Fruit fly (Drosophila melanogaster) whole organism, embryonic: Measurements from ENCODE around the gene MICU3.

ENCODE experiments used
- BEAF-32 ChIP-seq: fragments of 200-800 bp; sonication (Bioruptor generic); optimal IDR thresholded peaks from 3 replicates; lab custom pipeline; 2017; ENCODE audit warnings: missing biosample characterization, missing genetic modification characterization, mild to moderate bottlenecking, moderate library complexity, missing genetic modification reagents
- Blimp-1 ChIP-seq: fragments of 200-800 bp; sonication (Bioruptor generic); optimal IDR thresholded peaks from 3 replicates; lab custom pipeline; 2018; ENCODE audit warnings: missing biosample characterization, missing genetic modification characterization, mild to moderate bottlenecking, moderate library complexity, missing genetic modification reagents
- BtbVII ChIP-seq: fragments of 200-800 bp; sonication (Bioruptor generic); optimal IDR thresholded peaks from 3 replicates; lab custom pipeline; 2017; ENCODE audit warnings: missing biosample characterization, mild to moderate bottlenecking, missing genetic modification characterization
- CG10267 ChIP-seq: fragments of 200-800 bp; sonication (Bioruptor generic); optimal IDR thresholded peaks from 2 replicates; lab custom pipeline; 2018; ENCODE audit warnings: missing biosample characterization, mild to moderate bottlenecking, missing genetic modification characterization, moderate library complexity
- CG10366 ChIP-seq: fragments of 200-800 bp; sonication (Bioruptor generic); IDR thresholded peaks from 2 replicates; pipeline ENCODE4 v1.3.6; 2022; ENCODE audit warnings: missing biosample characterization, missing genetic modification characterization
- CG10565 ChIP-seq: fragments of 200-800 bp; sonication (Bioruptor generic); optimal IDR thresholded peaks from 3 replicates; lab custom pipeline; 2016; ENCODE audit warnings: missing biosample characterization, mild to moderate bottlenecking, missing genetic modification characterization
- CG11723 ChIP-seq: fragments of 200-800 bp; sonication (Bioruptor generic); optimal IDR thresholded peaks from 2 replicates; lab custom pipeline; 2017; ENCODE audit warnings: missing biosample characterization, mild to moderate bottlenecking, missing genetic modification characterization
- CG12071 ChIP-seq: fragments of 200-800 bp; sonication (Bioruptor generic); optimal IDR thresholded peaks from 3 replicates; lab custom pipeline; 2018; ENCODE audit warnings: missing biosample characterization, mild to moderate bottlenecking, missing genetic modification characterization
- CG12236 ChIP-seq: fragments of 200-800 bp; sonication (Bioruptor generic); optimal IDR thresholded peaks from 2 replicates; lab custom pipeline; 2016; ENCODE audit warnings: missing biosample characterization, missing genetic modification characterization
- CG15696 ChIP-seq: fragments of 200-800 bp; sonication (Bioruptor generic); optimal IDR thresholded peaks from 2 replicates; lab custom pipeline; 2019; ENCODE audit warnings: missing biosample characterization, mild to moderate bottlenecking, missing genetic modification characterization, moderate library complexity
- CG1603 ChIP-seq: fragments of 200-800 bp; sonication (Bioruptor generic); optimal IDR thresholded peaks from 2 replicates; lab custom pipeline; 2019; ENCODE audit warnings: missing biosample characterization, mild to moderate bottlenecking, missing genetic modification characterization, moderate library complexity
- CG16813 ChIP-seq: fragments of 200-800 bp; sonication (Bioruptor generic); IDR thresholded peaks from 3 replicates; pipeline ENCODE4 v1.3.6; 2022; ENCODE audit warnings: missing biosample characterization, missing genetic modification characterization; ENCODE audit not compliant: partially characterized antibody
- CG18619 ChIP-seq: fragments of 200-800 bp; sonication (Bioruptor generic); optimal IDR thresholded peaks from 3 replicates; lab custom pipeline; 2017; ENCODE audit warnings: missing biosample characterization, mild to moderate bottlenecking, missing genetic modification characterization
- CG18764 ChIP-seq: fragments of 200-800 bp; sonication (Bioruptor generic); optimal IDR thresholded peaks from 3 replicates; lab custom pipeline; 2016; ENCODE audit warnings: missing biosample characterization, missing genetic modification characterization
- CG2202 ChIP-seq: fragments of 200-800 bp; sonication (Bioruptor generic); optimal IDR thresholded peaks from 2 replicates; lab custom pipeline; 2018; ENCODE audit warnings: missing biosample characterization, mild to moderate bottlenecking, missing genetic modification characterization
- CG2889 ChIP-seq: fragments of 200-800 bp; sonication (Bioruptor generic); IDR thresholded peaks from 3 replicates; pipeline ENCODE4 v1.3.6; 2022; ENCODE audit warnings: missing biosample characterization, missing genetic modification characterization
- CG3407 ChIP-seq: fragments of 200-800 bp; sonication (Bioruptor generic); optimal IDR thresholded peaks from 2 replicates; lab custom pipeline; 2018; ENCODE audit warnings: missing biosample characterization, mild to moderate bottlenecking, missing genetic modification characterization
- CG4282 ChIP-seq: fragments of 200-800 bp; sonication (Bioruptor generic); optimal IDR thresholded peaks from 2 replicates; lab custom pipeline; 2016; ENCODE audit warnings: missing biosample characterization, missing genetic modification characterization
- CG4854 ChIP-seq: fragments of 200-800 bp; sonication (Bioruptor generic); optimal IDR thresholded peaks from 2 replicates; lab custom pipeline; 2016; ENCODE audit warnings: missing biosample characterization, missing genetic modification characterization, inconsistent platforms
- CG6272 ChIP-seq: fragments of 200-800 bp; sonication (Bioruptor generic); IDR thresholded peaks from 2 replicates; pipeline ENCODE4 v1.3.6; 2022; ENCODE audit warnings: missing biosample characterization, missing genetic modification characterization
- CG6813 ChIP-seq: fragments of 200-800 bp; sonication (Bioruptor generic); optimal IDR thresholded peaks from 2 replicates; lab custom pipeline; 2017; ENCODE audit warnings: missing biosample characterization, missing genetic modification characterization, mild to moderate bottlenecking, moderate library complexity, missing genetic modification reagents
- CG7786 ChIP-seq: fragments of 200-800 bp; sonication (Bioruptor generic); optimal IDR thresholded peaks from 2 replicates; lab custom pipeline; 2016; ENCODE audit warnings: missing biosample characterization, missing genetic modification characterization
- CG7987 ChIP-seq: fragments of 200-800 bp; sonication (Bioruptor generic); optimal IDR thresholded peaks from 2 replicates; lab custom pipeline; 2018; ENCODE audit warnings: missing biosample characterization, mild to moderate bottlenecking, missing genetic modification characterization, moderate library complexity
- CG8290 ChIP-seq, 3 experiments: fragments of 200-800 bp; sonication (Bioruptor generic); optimal IDR thresholded peaks; 2 replicates each; lab custom pipeline; 2016 to 2019; ENCODE audit warnings: missing biosample characterization in 3 of 3, missing genetic modification characterization in 3 of 3, mild to moderate bottlenecking in 2 of 3, moderate library complexity in 1 of 3
- CG8765 ChIP-seq: fragments of 200-800 bp; sonication (Bioruptor generic); IDR thresholded peaks from 2 replicates; pipeline ENCODE4 v1.3.6; 2022; ENCODE audit warnings: missing biosample characterization, missing genetic modification characterization
- CG9609 ChIP-seq: fragments of 200-800 bp; sonication (Bioruptor generic); optimal IDR thresholded peaks from 3 replicates; lab custom pipeline; 2016; ENCODE audit warnings: missing biosample characterization, missing genetic modification characterization
- CG9932 ChIP-seq: fragments of 200-800 bp; sonication (Bioruptor generic); IDR thresholded peaks from 2 replicates; pipeline ENCODE4 v1.3.6; 2022; ENCODE audit warnings: missing biosample characterization, missing genetic modification characterization
- CrebB ChIP-seq: fragments of 200-800 bp; sonication (Bioruptor generic); optimal IDR thresholded peaks from 3 replicates; lab custom pipeline; 2018; ENCODE audit warnings: missing biosample characterization, mild to moderate bottlenecking, missing genetic modification characterization
- H15 ChIP-seq: fragments of 200-800 bp; sonication (Bioruptor generic); IDR thresholded peaks from 3 replicates; pipeline ENCODE4 v1.3.6; 2022; ENCODE audit warnings: missing biosample characterization, missing genetic modification characterization
- Hand ChIP-seq: fragments of 200-800 bp; sonication (Bioruptor generic); optimal IDR thresholded peaks from 2 replicates; lab custom pipeline; 2017; ENCODE audit warnings: mild to moderate bottlenecking, missing biosample characterization, missing genetic modification reagents, missing genetic modification characterization
- Mad ChIP-seq: fragments of 200-800 bp; sonication (Bioruptor generic); optimal IDR thresholded peaks from 2 replicates; lab custom pipeline; 2016; ENCODE audit warnings: missing biosample characterization, missing genetic modification characterization
- Oaz ChIP-seq: fragments of 200-800 bp; sonication (Bioruptor generic); IDR thresholded peaks from 2 replicates; pipeline ENCODE4 v1.3.6; 2022; ENCODE audit warnings: missing biosample characterization, missing genetic modification characterization
- Opbp ChIP-seq: fragments of 200-800 bp; sonication (Bioruptor generic); IDR thresholded peaks from 3 replicates; pipeline ENCODE4 v1.3.6; 2022; ENCODE audit warnings: missing biosample characterization, missing genetic modification characterization; ENCODE audit not compliant: partially characterized antibody
- Ravus ChIP-seq: fragments of 200-800 bp; sonication (Bioruptor generic); IDR thresholded peaks from 2 replicates; pipeline ENCODE4 v1.3.6; 2022; ENCODE audit warnings: missing biosample characterization, missing genetic modification characterization
- Usf ChIP-seq: fragments of 200-800 bp; sonication (Bioruptor generic); optimal IDR thresholded peaks from 2 replicates; lab custom pipeline; 2017; ENCODE audit warnings: missing genotype, missing biosample characterization, missing genetic modification characterization
- Xbp1 ChIP-seq: fragments of 200-800 bp; sonication (Bioruptor generic); optimal IDR thresholded peaks from 3 replicates; lab custom pipeline; 2016; ENCODE audit warnings: missing biosample characterization, mild to moderate bottlenecking, missing genetic modification characterization
- al ChIP-seq: fragments of 200-800 bp; sonication (Bioruptor generic); IDR thresholded peaks from 2 replicates; pipeline ENCODE4 v1.3.6; 2022; ENCODE audit warnings: missing biosample characterization, missing genetic modification characterization
- dati ChIP-seq: fragments of 200-800 bp; sonication (Bioruptor generic); IDR thresholded peaks from 2 replicates; pipeline ENCODE4 v1.3.6; 2022; ENCODE audit warnings: missing biosample characterization, missing genetic modification characterization
- insv ChIP-seq, 2 experiments: fragments of 200-800 bp; sonication (Bioruptor generic); optimal IDR thresholded peaks; 3 replicates each; lab custom pipeline; 2016 to 2018; ENCODE audit warnings: missing biosample characterization in 2 of 2, missing genetic modification characterization in 2 of 2
- lilli ChIP-seq: fragments of 200-800 bp; sonication (Bioruptor generic); optimal IDR thresholded peaks from 3 replicates; lab custom pipeline; 2016; ENCODE audit warnings: missing biosample characterization, missing genetic modification characterization
- nmo ChIP-seq: fragments of 200-800 bp; sonication (Bioruptor generic); optimal IDR thresholded peaks from 2 replicates; lab custom pipeline; 2018; ENCODE audit warnings: missing biosample characterization, mild to moderate bottlenecking, missing genetic modification characterization, moderate library complexity
- pan ChIP-seq, 4 experiments: fragments of >200 bp in 3 of 4; fragments of 200-800 bp in 1 of 4; sonication (Bioruptor generic) in 1 of 4; optimal IDR thresholded peaks in 3 of 4; IDR thresholded peaks in 1 of 4; 2 replicates each; pipeline versions ENCODE4 v1.3.6 to Lab custom; 2017 to 2022; ENCODE audit warnings: missing biosample characterization in 2 of 4, missing genetic modification characterization in 2 of 4, mixed read lengths in 1 of 4
- pros ChIP-seq: fragments of 200-800 bp; sonication (Bioruptor generic); optimal IDR thresholded peaks from 3 replicates; lab custom pipeline; 2019; ENCODE audit warnings: missing biosample characterization, mild to moderate bottlenecking, missing genetic modification characterization, moderate library complexity
- psq ChIP-seq: fragments of 200-800 bp; sonication (Bioruptor generic); optimal IDR thresholded peaks from 2 replicates; lab custom pipeline; 2017; ENCODE audit warnings: missing biosample characterization, missing genetic modification characterization
- sisA ChIP-seq: fragments of 200-800 bp; sonication (Bioruptor generic); IDR thresholded peaks from 2 replicates; pipeline ENCODE4 v1.3.6; 2022; ENCODE audit warnings: missing biosample characterization, missing genetic modification characterization
- slbo ChIP-seq: fragments of 200-800 bp; sonication (Bioruptor generic); IDR thresholded peaks from 2 replicates; pipeline ENCODE4 v1.3.6; 2022; ENCODE audit warnings: missing biosample characterization, missing genetic modification characterization
- vfl ChIP-seq: fragments of 200-800 bp; sonication (Bioruptor generic); optimal IDR thresholded peaks from 2 replicates; lab custom pipeline; 2016; ENCODE audit warnings: missing biosample characterization, missing genetic modification characterization
- zfh2 ChIP-seq: fragments of 200-800 bp; sonication (Bioruptor generic); optimal IDR thresholded peaks from 2 replicates; lab custom pipeline; 2016; ENCODE audit warnings: missing biosample characterization, missing genetic modification characterization

Gene MICU3

DNA sequence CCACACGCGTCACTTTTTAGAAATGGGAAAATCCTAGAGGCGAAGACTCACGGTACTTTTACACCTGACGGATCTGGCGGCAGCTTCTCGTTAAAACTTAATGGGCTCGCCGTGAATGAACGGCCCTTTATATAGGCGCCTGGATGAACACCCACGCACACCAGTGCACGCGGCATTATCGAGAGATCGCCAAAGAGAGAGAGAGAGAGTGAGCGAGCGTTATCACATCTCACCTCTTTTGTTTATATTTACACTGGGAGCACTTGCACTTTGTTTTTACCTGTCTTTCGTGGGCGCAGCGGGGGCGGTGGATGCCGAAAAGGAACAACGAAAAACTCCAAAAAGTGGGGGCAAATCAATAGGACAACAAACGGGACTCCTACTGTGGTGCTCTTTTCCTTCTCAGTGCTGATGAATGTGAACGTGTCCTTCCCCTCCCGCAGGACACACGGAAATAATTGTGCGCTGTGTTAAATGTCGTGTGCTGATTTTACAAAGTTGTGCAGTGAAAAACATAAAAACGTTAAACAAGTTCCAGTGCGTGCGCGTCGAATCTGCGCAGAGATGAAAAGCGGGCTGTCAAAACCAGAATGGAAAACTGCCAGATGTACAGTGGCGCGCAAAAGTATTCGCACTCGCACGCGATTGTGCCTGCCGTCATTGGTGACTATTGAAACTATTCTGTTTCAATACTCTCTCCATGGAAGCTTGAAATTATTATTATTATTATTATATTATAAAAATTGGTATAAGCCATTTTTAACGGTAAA lies 28.2 kb downstream of the MICU3 start, which contains the start of gene Mrp5 (continued):
- TF ChIP-seq pros (GFP tag; lab: Kevin White, UChicago), result no peak
- TF ChIP-seq CG10565, result no peak
- TF ChIP-seq CG1603, result no peak
- no peak for TF ChIP-seq Blimp-1 (GFP tag; lab: Kevin White, UChicago)
- TF ChIP-seq CG6813 (GFP tag; lab: Kevin White, UChicago), result peak; percentile 35
- TF ChIP-seq CG8765 (GFP tag; lab: Robert Waterston, UW), result 0 out of 2 replicates have a peak, but pooled peaks have one; percentile 35
- no peak for TF ChIP-seq CG6272 (GFP tag; lab: Robert Waterston, UW)
- no peak for TF ChIP-seq dati (GFP tag; lab: Robert Waterston, UW)
- TF ChIP-seq Opbp (GFP tag; lab: Robert Waterston, UW), result no peak
- no peak for TF ChIP-seq CG16813 (GFP tag; lab: Robert Waterston, UW)
- TF ChIP-seq CG10366 (GFP tag; lab: Robert Waterston, UW), result peak; percentile 69
- peak; percentile 32; the same call in 1 of the 2 replicates for TF ChIP-seq al
- TF ChIP-seq nmo, result peak; percentile 41
- TF ChIP-seq CG8290 (GFP tag; optimal IDR thresholded peaks at IDR 0.05; lab: Kevin White, UChicago), result no peak
- TF ChIP-seq CG8290 (tag; optimal IDR thresholded peaks at IDR 0.05; lab: Kevin White, UChicago), result peak in 1 of 2 experiments; percentile 20
- no peak for TF ChIP-seq CG15696 (tag; lab: Kevin White, UChicago)
- no peak for TF ChIP-seq CG18764 (GFP tag; lab: Kevin White, UChicago)
- no peak for TF ChIP-seq CG7786 (GFP tag; lab: Kevin White, UChicago)
- TF ChIP-seq H15 (GFP tag; lab: Robert Waterston, UW), result peak; percentile 51; the same call in 1 of the 3 replicates
- TF ChIP-seq sisA, result peak; percentile 66
- TF ChIP-seq CG10267, result peak; percentile 40
- TF ChIP-seq Xbp1 (GFP tag; lab: Kevin White, UChicago), result peak; percentile 61
- no peak; the same call in 1 of the 2 replicates for TF ChIP-seq CG9932 (GFP tag; lab: Robert Waterston, UW)
- TF ChIP-seq BtbVII (GFP tag; lab: Kevin White, UChicago), result no peak
- no peak for TF ChIP-seq Ravus (GFP tag; lab: Robert Waterston, UW)
- no peak for TF ChIP-seq CG2889
- TF ChIP-seq CG3407, result no peak
- no peak for TF ChIP-seq CG4282 (GFP tag; lab: Kevin White, UChicago)
- TF ChIP-seq CrebB (tag; lab: Kevin White, UChicago), result peak; percentile 21
- no peak for TF ChIP-seq pan (optimal IDR thresholded peaks at IDR 0.05; lab: Kevin White, UChicago)
- peak in 1 of 2 experiments; percentile 62 for TF ChIP-seq pan (GFP tag; optimal IDR thresholded peaks at IDR 0.05 in 1 of 2, IDR thresholded peaks at IDR 0.05 in 1 of 2)
- TF ChIP-seq CG12236 (GFP tag; lab: Kevin White, UChicago), result no peak
- no peak for TF ChIP-seq CG18619
- TF ChIP-seq CG9609 (GFP tag; lab: Kevin White, UChicago), result peak; percentile 12
- TF ChIP-seq BEAF-32, result no peak
- peak; percentile 80 for TF ChIP-seq slbo (GFP tag; lab: Robert Waterston, UW)
- no peak for TF ChIP-seq insv (GFP tag; optimal IDR thresholded peaks at IDR 0.05; lab: Kevin White, UChicago)
- no peak for TF ChIP-seq CG12071 (GFP tag; lab: Kevin White, UChicago)
- TF ChIP-seq zfh2 (GFP tag; lab: Kevin White, UChicago), result no peak
- peak; percentile 17 for TF ChIP-seq CG7987 (GFP tag; lab: Kevin White, UChicago)
- TF ChIP-seq CG2202 (tag; lab: Kevin White, UChicago), result no peak
- TF ChIP-seq lilli (GFP tag; lab: Kevin White, UChicago), result peak; percentile 26
- no peak for TF ChIP-seq CG4854 (GFP tag; lab: Kevin White, UChicago)
- TF ChIP-seq Usf (GFP tag; lab: Kevin White, UChicago), result no peak
- TF ChIP-seq vfl (GFP tag; lab: Kevin White, UChicago), result no peak
- TF ChIP-seq Mad (GFP tag; lab: Kevin White, UChicago), result no peak
- TF ChIP-seq Hand (GFP tag; lab: Kevin White, UChicago), result no peak
- no peak for TF ChIP-seq CG11723 (GFP tag; lab: Kevin White, UChicago)
- TF ChIP-seq psq (GFP tag; lab: Kevin White, UChicago), result no peak
- peak; percentile 18; the same call in 1 of the 2 replicates for TF ChIP-seq Oaz (GFP tag; lab: Robert Waterston, UW)
